Fruit fly (Drosophila melanogaster) whole organism, embryonic: Measurements from ENCODE around the gene AP-1sigma.

Experiments
- Aef1 ChIP-seq: fragments of 200-800 bp; sonication (Bioruptor generic); IDR thresholded peaks from 3 replicates; pipeline ENCODE4 v1.3.6; 2022; ENCODE audit warnings: missing biosample characterization, missing genetic modification characterization
- CG10209 ChIP-seq: fragments of 200-800 bp; sonication (Bioruptor generic); optimal IDR thresholded peaks from 3 replicates; lab custom pipeline; 2017; ENCODE audit warnings: missing biosample characterization, mild to moderate bottlenecking, missing genetic modification characterization, missing genetic modification reagents
- CG10267 ChIP-seq: fragments of 200-800 bp; sonication (Bioruptor generic); optimal IDR thresholded peaks from 2 replicates; lab custom pipeline; 2018; ENCODE audit warnings: missing biosample characterization, mild to moderate bottlenecking, missing genetic modification characterization, moderate library complexity
- CG10654 ChIP-seq: fragments of 200-800 bp; sonication (Bioruptor generic); optimal IDR thresholded peaks from 2 replicates; lab custom pipeline; 2016; ENCODE audit warnings: missing biosample characterization, missing genetic modification characterization
- CG11085 ChIP-seq: fragments of 200-800 bp; sonication (Bioruptor generic); IDR thresholded peaks from 2 replicates; pipeline ENCODE4 v1.3.6; 2022; ENCODE audit warnings: missing biosample characterization, missing genetic modification characterization
- CG12659 ChIP-seq: fragments of 200-800 bp; sonication (Bioruptor generic); optimal IDR thresholded peaks from 3 replicates; lab custom pipeline; 2017; ENCODE audit warnings: mild to moderate bottlenecking, missing biosample characterization, missing genetic modification reagents, missing genetic modification characterization
- CG13624 ChIP-seq: fragments of 200-800 bp; sonication (Bioruptor generic); optimal IDR thresholded peaks from 2 replicates; lab custom pipeline; 2016; ENCODE audit warnings: missing biosample characterization, missing genetic modification characterization
- CG1603 ChIP-seq: fragments of 200-800 bp; sonication (Bioruptor generic); optimal IDR thresholded peaks from 2 replicates; lab custom pipeline; 2019; ENCODE audit warnings: missing biosample characterization, mild to moderate bottlenecking, missing genetic modification characterization, moderate library complexity
- CG1647 ChIP-seq: fragments of 200-800 bp; sonication (Bioruptor generic); optimal IDR thresholded peaks from 3 replicates; lab custom pipeline; 2016; ENCODE audit warnings: missing biosample characterization, missing genetic modification characterization
- CG16813 ChIP-seq: fragments of 200-800 bp; sonication (Bioruptor generic); IDR thresholded peaks from 3 replicates; pipeline ENCODE4 v1.3.6; 2022; ENCODE audit warnings: missing biosample characterization, missing genetic modification characterization; ENCODE audit not compliant: partially characterized antibody
- CG17186 ChIP-seq: fragments of 200-800 bp; sonication (Bioruptor generic); optimal IDR thresholded peaks from 3 replicates; lab custom pipeline; 2017; ENCODE audit warnings: missing biosample characterization, missing genetic modification reagents, missing genetic modification characterization
- CG30403 ChIP-seq: fragments of 200-800 bp; sonication (Bioruptor generic); optimal IDR thresholded peaks from 3 replicates; lab custom pipeline; 2016; ENCODE audit warnings: missing biosample characterization, missing genetic modification characterization
- CG31365 ChIP-seq: fragments of 200-800 bp; sonication (Bioruptor generic); optimal IDR thresholded peaks from 2 replicates; lab custom pipeline; 2018; ENCODE audit warnings: missing biosample characterization, mild to moderate bottlenecking, missing genetic modification characterization
- CG3407 ChIP-seq: fragments of 200-800 bp; sonication (Bioruptor generic); optimal IDR thresholded peaks from 2 replicates; lab custom pipeline; 2018; ENCODE audit warnings: missing biosample characterization, mild to moderate bottlenecking, missing genetic modification characterization
- CG34376 ChIP-seq: fragments of 200-800 bp; sonication (Bioruptor generic); optimal IDR thresholded peaks from 2 replicates; lab custom pipeline; 2018; ENCODE audit warnings: missing biosample characterization, mild to moderate bottlenecking, missing genetic modification characterization
- CG3838 ChIP-seq: fragments of 200-800 bp; sonication (Bioruptor generic); optimal IDR thresholded peaks from 3 replicates; lab custom pipeline; 2016; ENCODE audit warnings: missing biosample characterization, missing genetic modification characterization
- CG43689 ChIP-seq: fragments of 200-800 bp; sonication (Bioruptor generic); IDR thresholded peaks from 2 replicates; pipeline ENCODE4 v1.3.6; 2022; ENCODE audit warnings: missing biosample characterization, missing genetic modification characterization
- CG4424 ChIP-seq: fragments of 200-800 bp; sonication (Bioruptor generic); optimal IDR thresholded peaks from 3 replicates; lab custom pipeline; 2016; ENCODE audit warnings: missing biosample characterization, missing genetic modification characterization
- CG4707 ChIP-seq: fragments of 200-800 bp; sonication (Bioruptor generic); optimal IDR thresholded peaks from 2 replicates; lab custom pipeline; 2018; ENCODE audit warnings: missing biosample characterization, mild to moderate bottlenecking, missing genetic modification characterization, moderate library complexity
- CG6254 ChIP-seq: fragments of 200-800 bp; sonication (Bioruptor generic); optimal IDR thresholded peaks from 3 replicates; lab custom pipeline; 2017; ENCODE audit warnings: mild to moderate bottlenecking, missing biosample characterization, missing genetic modification reagents, missing genetic modification characterization
- CG8359 ChIP-seq: fragments of 200-800 bp; sonication (Bioruptor generic); optimal IDR thresholded peaks from 2 replicates; lab custom pipeline; 2017; ENCODE audit warnings: missing biosample characterization, mild to moderate bottlenecking, missing genetic modification characterization, borderline replicate concordance
- CG8478 ChIP-seq: fragments of >200 bp; optimal IDR thresholded peaks from 2 replicates; lab custom pipeline; 2018
- CG8944 ChIP-seq: fragments of 200-800 bp; sonication (Bioruptor generic); optimal IDR thresholded peaks from 3 replicates; lab custom pipeline; 2016; ENCODE audit warnings: missing biosample characterization, missing genetic modification characterization
- CG9609 ChIP-seq: fragments of 200-800 bp; sonication (Bioruptor generic); optimal IDR thresholded peaks from 3 replicates; lab custom pipeline; 2016; ENCODE audit warnings: missing biosample characterization, missing genetic modification characterization
- CG9797 ChIP-seq: fragments of 200-800 bp; sonication (Bioruptor generic); optimal IDR thresholded peaks from 3 replicates; lab custom pipeline; 2018; ENCODE audit warnings: missing biosample characterization, mild to moderate bottlenecking, missing genetic modification characterization
- CoRest ChIP-seq: fragments of 200-800 bp; sonication (Bioruptor generic); optimal IDR thresholded peaks from 3 replicates; lab custom pipeline; 2018; ENCODE audit warnings: missing biosample characterization, mild to moderate bottlenecking, missing genetic modification characterization, moderate library complexity
- Dp ChIP-seq: fragments of 200-800 bp; sonication (Bioruptor generic); optimal IDR thresholded peaks from 2 replicates; lab custom pipeline; 2018; ENCODE audit warnings: missing biosample characterization, mild to moderate bottlenecking, missing genetic modification characterization, moderate library complexity
- E2f2 ChIP-seq: fragments of 200-800 bp; sonication (Bioruptor generic); IDR thresholded peaks from 2 replicates; pipeline ENCODE4 v1.3.6; 2022; ENCODE audit warnings: missing biosample characterization, missing genetic modification characterization
- Ets97D ChIP-seq: fragments of 200-800 bp; sonication (Bioruptor generic); optimal IDR thresholded peaks from 3 replicates; lab custom pipeline; 2016; ENCODE audit warnings: missing biosample characterization, missing genetic modification characterization
- Hr78 ChIP-seq, 2 experiments: fragments of 200-800 bp in 1 of 2; fragments of >200 bp in 1 of 2; sonication (Bioruptor generic) in 1 of 2; optimal IDR thresholded peaks; 2 replicates each; lab custom pipeline; 2017 to 2019; ENCODE audit warnings: missing biosample characterization in 2 of 2, missing genetic modification characterization in 2 of 2, mild to moderate bottlenecking in 1 of 2, moderate library complexity in 1 of 2
- MBD-R2 ChIP-seq: fragments of 200-800 bp; sonication (Bioruptor generic); IDR thresholded peaks from 2 replicates; pipeline ENCODE4 v1.3.6; 2022; ENCODE audit warnings: missing biosample characterization, missing genetic modification characterization
- Med ChIP-seq: fragments of 200-800 bp; sonication (Bioruptor generic); peaks from one replicate; lab custom pipeline; 2016; ENCODE audit warnings: missing biosample characterization, missing genetic modification characterization, mild to moderate bottlenecking, inconsistent platforms, moderate library complexity
- Side ChIP-seq: fragments of 200-800 bp; sonication (Bioruptor generic); optimal IDR thresholded peaks from 2 replicates; lab custom pipeline; 2016; ENCODE audit warnings: missing biosample characterization, missing genetic modification characterization
- Sox102F ChIP-seq: fragments of 200-800 bp; sonication (Bioruptor generic); optimal IDR thresholded peaks from 2 replicates; lab custom pipeline; 2018; ENCODE audit warnings: missing biosample characterization, mild to moderate bottlenecking, missing genetic modification characterization, moderate library complexity
- al ChIP-seq: fragments of 200-800 bp; sonication (Bioruptor generic); IDR thresholded peaks from 2 replicates; pipeline ENCODE4 v1.3.6; 2022; ENCODE audit warnings: missing biosample characterization, missing genetic modification characterization
- br ChIP-seq: fragments of >200 bp; optimal IDR thresholded peaks from 2 replicates; lab custom pipeline; 2017
- chinmo ChIP-seq: fragments of 200-800 bp; sonication (Bioruptor generic); IDR thresholded peaks from 4 replicates; pipeline ENCODE4 v1.3.6; 2022; ENCODE audit warnings: missing biosample characterization, missing genetic modification characterization; ENCODE audit not compliant: partially characterized antibody
- chm ChIP-seq: fragments of 200-800 bp; sonication (Bioruptor generic); IDR thresholded peaks from 2 replicates; pipeline ENCODE4 v1.3.6; 2022; ENCODE audit warnings: missing biosample characterization, missing genetic modification characterization
- croc ChIP-seq: fragments of 200-800 bp; sonication (Bioruptor generic); conservative IDR thresholded peaks from 3 replicates; pipeline ENCODE4 v1.3.6; 2022; ENCODE audit warnings: missing biosample characterization, missing genetic modification characterization
- en ChIP-seq: fragments of 200-800 bp; sonication (Bioruptor generic); optimal IDR thresholded peaks from 2 replicates; lab custom pipeline; 2016; ENCODE audit warnings: missing biosample characterization, missing genetic modification characterization
- gfzf ChIP-seq: fragments of 200-800 bp; sonication (Bioruptor generic); optimal IDR thresholded peaks from 2 replicates; lab custom pipeline; 2016; ENCODE audit warnings: missing biosample characterization, mild to moderate bottlenecking, missing genetic modification characterization, moderate library complexity
- hkb ChIP-seq, 2 experiments: fragments of 200-800 bp in 1 of 2; fragments of >200 bp in 1 of 2; sonication (Bioruptor generic) in 1 of 2; IDR thresholded peaks in 1 of 2; optimal IDR thresholded peaks in 1 of 2; 2 replicates each; pipeline versions ENCODE4 v1.3.6 to Lab custom; 2017 to 2022; ENCODE audit warnings: missing biosample characterization in 1 of 2, missing genetic modification characterization in 1 of 2
- lola ChIP-seq, 3 experiments: fragments of >200 bp in 2 of 3; fragments of 200-800 bp in 1 of 3; sonication (Bioruptor generic) in 1 of 3; optimal IDR thresholded peaks; 2 replicates each; lab custom pipeline; 2017 to 2019; ENCODE audit warnings: missing biosample characterization in 3 of 3, missing genetic modification characterization in 3 of 3, mild to moderate bottlenecking in 1 of 3, moderate library complexity in 1 of 3
- mld ChIP-seq: fragments of 200-800 bp; sonication (Bioruptor generic); IDR thresholded peaks from 3 replicates; pipeline ENCODE4 v1.3.6; 2022; ENCODE audit warnings: missing biosample characterization, missing genetic modification characterization; ENCODE audit not compliant: partially characterized antibody
- odd ChIP-seq: fragments of 200-800 bp; sonication (Bioruptor generic); optimal IDR thresholded peaks from 2 replicates; lab custom pipeline; 2017; ENCODE audit warnings: missing biosample characterization, mild to moderate bottlenecking, missing genetic modification characterization
- psq ChIP-seq: fragments of 200-800 bp; sonication (Bioruptor generic); optimal IDR thresholded peaks from 2 replicates; lab custom pipeline; 2017; ENCODE audit warnings: missing biosample characterization, missing genetic modification characterization
- pzg ChIP-seq: fragments of 200-800 bp; sonication (Bioruptor generic); optimal IDR thresholded peaks from 3 replicates; lab custom pipeline; 2018; ENCODE audit warnings: missing biosample characterization, mild to moderate bottlenecking, missing genetic modification characterization, moderate library complexity
- ro ChIP-seq: fragments of 200-800 bp; sonication (Bioruptor generic); IDR thresholded peaks from 2 replicates; pipeline ENCODE4 v1.3.6; 2022; ENCODE audit warnings: missing biosample characterization, missing genetic modification characterization
- row ChIP-seq: fragments of 200-800 bp; sonication (Bioruptor generic); IDR thresholded peaks from 3 replicates; pipeline ENCODE4 v1.3.6; 2022; ENCODE audit warnings: missing biosample characterization, missing genetic modification characterization
- sens-2 ChIP-seq: fragments of 200-800 bp; sonication (Bioruptor generic); IDR thresholded peaks from 2 replicates; pipeline ENCODE4 v1.3.6; 2022; ENCODE audit warnings: missing biosample characterization, missing genetic modification characterization
- usp ChIP-seq: fragments of >200 bp; optimal IDR thresholded peaks from 2 replicates; lab custom pipeline; 2017; ENCODE audit warnings: missing biosample characterization, missing genetic modification characterization

Gene AP-1sigma

dm6 chr3R:23996224-23996623 lies 37.8 kb downstream of the AP-1sigma start, which contains the start of gene LSm3 (continued):
- TF ChIP-seq Hr78 (GFP tag; optimal IDR thresholded peaks at IDR 0.05; lab: Kevin White, UChicago): no peak
- peak; percentile 19 for TF ChIP-seq CG9797 (GFP tag; lab: Kevin White, UChicago)
- no peak for TF ChIP-seq CG10209 (GFP tag; lab: Kevin White, UChicago)
- no peak for TF ChIP-seq CG16813 (GFP tag; lab: Robert Waterston, UW)
- no peak for TF ChIP-seq CG4707
- no peak for TF ChIP-seq Side (GFP tag; lab: Kevin White, UChicago)
- TF ChIP-seq row (GFP tag; lab: Robert Waterston, UW): peak; percentile 5; the same call in 1 of the 3 replicates
- TF ChIP-seq E2f2 (GFP tag; lab: Robert Waterston, UW): peak; percentile 48
- no peak for TF ChIP-seq mld (GFP tag; lab: Robert Waterston, UW)
- peak; percentile 22 for TF ChIP-seq CG1603 (tag; lab: Kevin White, UChicago)
- TF ChIP-seq CG11085: no peak
- no peak for TF ChIP-seq CG34376 (GFP tag; lab: Kevin White, UChicago)
- peak; percentile 23 for TF ChIP-seq CG12659
- TF ChIP-seq CG6254: no peak
- TF ChIP-seq CG10654 (GFP tag; lab: Kevin White, UChicago): no peak
- TF ChIP-seq sens-2 (GFP tag; lab: Robert Waterston, UW): no peak
- peak; percentile 85 for TF ChIP-seq CG10267 (tag; lab: Kevin White, UChicago)
- TF ChIP-seq chinmo (GFP tag; lab: Robert Waterston, UW): no peak
- no peak for TF ChIP-seq CG8478 (lab: Kevin White, UChicago)
- TF ChIP-seq CG3407 (GFP tag; lab: Kevin White, UChicago): no peak
- TF ChIP-seq MBD-R2 (GFP tag; lab: Robert Waterston, UW): peak; percentile 65
- no peak for TF ChIP-seq CG1647
- TF ChIP-seq CG30403: no peak
- TF ChIP-seq gfzf (GFP tag; lab: Kevin White, UChicago): peak; percentile 9
- TF ChIP-seq CG8359: no peak
- TF ChIP-seq Ets97D (GFP tag; lab: Kevin White, UChicago): peak; percentile 25
- TF ChIP-seq Med (GFP tag; lab: Kevin White, UChicago): peak; percentile 73
- peak; percentile 44 for TF ChIP-seq Dp (GFP tag; lab: Kevin White, UChicago)
- no peak for TF ChIP-seq CG43689 (GFP tag; lab: Robert Waterston, UW)
- peak; percentile 47 for TF ChIP-seq CoRest (tag; lab: Kevin White, UChicago)
- no peak for TF ChIP-seq lola (GFP tag; optimal IDR thresholded peaks at IDR 0.05; lab: Kevin White, UChicago)
- no peak for TF ChIP-seq CG8944 (GFP tag; lab: Kevin White, UChicago)
- no peak for TF ChIP-seq CG31365 (tag; lab: Kevin White, UChicago)
- TF ChIP-seq odd: no peak
- TF ChIP-seq Aef1 (GFP tag; lab: Robert Waterston, UW): no peak
- TF ChIP-seq ro (GFP tag; lab: Robert Waterston, UW): no peak
- TF ChIP-seq en (GFP tag; lab: Kevin White, UChicago): no peak
- TF ChIP-seq croc (GFP tag; lab: Robert Waterston, UW): no peak
- TF ChIP-seq al: no peak
- TF ChIP-seq usp (GFP tag; lab: Kevin White, UChicago): no peak
- TF ChIP-seq CG4424 (GFP tag; lab: Kevin White, UChicago): no peak
- TF ChIP-seq hkb (optimal IDR thresholded peaks at IDR 0.05; lab: Kevin White, UChicago): no peak
- TF ChIP-seq hkb (GFP tag; IDR thresholded peaks at IDR 0.05; lab: Robert Waterston, UW): no peak
- TF ChIP-seq psq (GFP tag; lab: Kevin White, UChicago): no peak
- no peak for TF ChIP-seq Sox102F (GFP tag; lab: Kevin White, UChicago)
- TF ChIP-seq CG17186 (GFP tag; lab: Kevin White, UChicago): peak; percentile 99
- TF ChIP-seq CG9609 (GFP tag; lab: Kevin White, UChicago): no peak
- no peak for TF ChIP-seq CG3838
- peak; percentile 53 for TF ChIP-seq pzg (GFP tag; lab: Kevin White, UChicago)
- TF ChIP-seq CG13624 (GFP tag; lab: Kevin White, UChicago): no peak
- 0 out of 2 replicates have a peak, but pooled peaks have one; percentile 7 for TF ChIP-seq chm
- TF ChIP-seq br: no peak
